Fruit fly (Drosophila melanogaster): ENCODE data around the gene CG31642.
A peak's percentile ranks its signal among the peaks of the same experiment; 100 is the strongest.

Gene CG31642

DNA sequence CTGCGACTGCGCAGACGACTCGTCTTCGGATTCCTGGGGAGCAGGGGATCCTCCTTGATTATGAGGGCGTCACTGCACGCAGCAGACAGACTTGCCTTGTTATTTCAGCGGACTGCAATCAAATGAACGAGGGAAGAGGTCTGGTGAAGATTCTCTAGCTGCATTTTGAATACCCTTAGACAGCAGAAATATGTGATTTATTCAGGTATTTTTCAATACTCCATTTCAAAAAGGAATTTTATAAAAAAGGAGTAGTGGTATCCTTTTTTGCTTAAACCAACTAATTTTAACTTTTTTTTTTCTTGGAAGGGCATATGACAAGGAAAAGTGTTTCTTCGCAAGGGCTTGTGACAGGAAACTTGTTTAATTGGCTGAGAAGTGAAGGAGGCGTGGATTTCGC is 47.4 kb downstream of the CG31642 start:
- TF ChIP-seq CG8159 (tag; optimal IDR thresholded peaks at IDR 0.05) (peak; percentile 84), CG34367 (tag; optimal IDR thresholded peaks at IDR 0.05) (peak; percentile 62), CG32121 (GFP tag; IDR thresholded peaks at IDR 0.05) (no peak), CG8301 (tag; optimal IDR thresholded peaks at IDR 0.05) (peak; percentile 1), CG9948 (tag; optimal IDR thresholded peaks at IDR 0.05) (peak; percentile 74), rn (GFP tag; IDR thresholded peaks at IDR 0.05) (no peak), Pif1A (GFP tag; optimal IDR thresholded peaks at IDR 0.05) (peak; percentile 44), CG4496 (GFP tag; IDR thresholded peaks at IDR 0.05) (no peak), CG15710 (tag; optimal IDR thresholded peaks at IDR 0.05) (peak; percentile 78), CG10348 (GFP tag; IDR thresholded peaks at IDR 0.05) (no peak), CG17806 (tag; optimal IDR thresholded peaks at IDR 0.05) (peak; percentile 75), Pif1B (GFP tag; optimal IDR thresholded peaks at IDR 0.05) (peak; percentile 52), gl (tag; optimal IDR thresholded peaks at IDR 0.05) (peak; percentile 29), D1 (tag; optimal IDR thresholded peaks at IDR 0.05) (no peak), EcR (GFP tag; optimal IDR thresholded peaks at IDR 0.05) (peak; percentile 5), CG12605 (GFP tag; IDR thresholded peaks at IDR 0.05) (no peak), CG14655 (GFP tag; optimal IDR thresholded peaks at IDR 0.05) (peak; percentile 40), Ets98B (GFP tag; IDR thresholded peaks at IDR 0.05) (no peak), CG13204 (GFP tag; optimal IDR thresholded peaks at IDR 0.05) (no peak), Snoo (tag; optimal IDR thresholded peaks at IDR 0.05) (peak; percentile 48)

DNA sequence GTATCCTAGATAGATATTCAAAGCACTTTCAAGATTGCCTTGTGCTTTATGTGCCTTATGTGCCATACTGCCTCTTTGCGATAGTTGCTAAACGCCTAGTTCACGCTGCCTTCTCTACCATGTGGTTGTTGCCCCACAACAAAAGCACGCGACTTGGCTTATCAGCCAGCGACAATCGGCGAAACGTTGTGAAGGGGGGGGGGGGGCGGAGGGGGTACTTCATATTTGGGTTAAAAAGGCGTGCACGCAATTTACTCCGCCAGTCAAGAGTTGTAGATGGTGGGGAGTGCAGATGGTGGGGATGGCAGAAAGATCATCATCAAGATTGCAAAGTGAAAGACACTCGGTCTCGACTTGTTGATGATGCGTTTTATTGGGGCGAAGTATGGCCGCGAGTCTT is 50.8 kb downstream of the CG31642 start:
- TF ChIP-seq CG15710 (tag; optimal IDR thresholded peaks at IDR 0.05) (no peak), CG13204 (GFP tag; optimal IDR thresholded peaks at IDR 0.05) (peak; percentile 8), CG10348 (GFP tag; IDR thresholded peaks at IDR 0.05) (no peak)
